Worm (Caenorhabditis elegans) whole organism, early embryonic: ENCODE measurements around the gene Y73F8A.36.

Experiments used
- aly-1 ChIP-seq: sonication (generic microtip); optimal IDR thresholded peaks from 2 replicates; lab custom pipeline; 2016; ENCODE audit warnings: missing genetic modification characterization, missing compliant biosample characterization
- ama-1 ChIP-seq: fragments of 150-350 bp; optimal IDR thresholded peaks from 2 replicates; lab custom pipeline; 2014
- ceh-13 ChIP-seq: fragments of 200-800 bp; sonication (Bioruptor generic); optimal IDR thresholded peaks from 2 replicates; lab custom pipeline; 2018; ENCODE audit warnings: mild to moderate bottlenecking, missing genetic modification characterization, missing compliant biosample characterization
- ceh-36 ChIP-seq: sonication (generic microtip); optimal IDR thresholded peaks from 2 replicates; lab custom pipeline; 2016; ENCODE audit warnings: missing genetic modification characterization, inconsistent platforms, missing compliant biosample characterization
- ets-7 ChIP-seq: sonication (generic microtip); optimal IDR thresholded peaks from 2 replicates; lab custom pipeline; 2016; ENCODE audit warnings: missing genotype, missing genetic modification characterization, missing compliant biosample characterization
- flt-1 ChIP-seq: fragments of 200-800 bp; sonication (Bioruptor generic); IDR thresholded peaks from 2 replicates; pipeline ENCODE4 v1.3.6; 2022; ENCODE audit warnings: missing genetic modification characterization, missing compliant biosample characterization
- hmbx-1 ChIP-seq: sonication (generic microtip); optimal IDR thresholded peaks from 2 replicates; lab custom pipeline; 2016; ENCODE audit warnings: mild to moderate bottlenecking, missing genetic modification characterization, missing compliant biosample characterization
- hnd-1 ChIP-seq: sonication (generic microtip); optimal IDR thresholded peaks from 2 replicates; lab custom pipeline; 2016; ENCODE audit warnings: missing genetic modification characterization, missing compliant biosample characterization
- sea-1 ChIP-seq: fragments of 200-800 bp; sonication (Bioruptor generic); conservative IDR thresholded peaks from 2 replicates; pipeline ENCODE4 v1.3.6; 2022; ENCODE audit warnings: missing genetic modification characterization, missing compliant biosample characterization
- tbx-37 ChIP-seq: fragments of 200-800 bp; sonication (Bioruptor generic); conservative IDR thresholded peaks from 2 replicates; pipeline ENCODE4 v1.3.6; 2022; ENCODE audit warnings: missing genetic modification reagents, missing genetic modification characterization, missing compliant biosample characterization
- tra-4 ChIP-seq: sonication (generic microtip); optimal IDR thresholded peaks from 2 replicates; lab custom pipeline; 2017; ENCODE audit warnings: missing genetic modification characterization, missing compliant biosample characterization

- no peak for TF ChIP-seq ama-1 (lab: Kevin White, UChicago)
- TF ChIP-seq tbx-37 (GFP tag; lab: Robert Waterston, UW): no peak
- no peak for TF ChIP-seq aly-1 (tag; lab: Kevin White, UChicago)
- no peak for TF ChIP-seq hmbx-1 (tag; lab: Kevin White, UChicago)
- TF ChIP-seq flt-1 (GFP tag; lab: Robert Waterston, UW): no peak
- no peak for TF ChIP-seq ceh-36 (tag; lab: Kevin White, UChicago)
- TF ChIP-seq ets-7 (tag; lab: Kevin White, UChicago): no peak
- TF ChIP-seq hnd-1: no peak
- no peak for TF ChIP-seq tra-4
- no peak for TF ChIP-seq ceh-13
- no peak for TF ChIP-seq sea-1
Measured at ce11 chrIV:15245655-15246054, at the start of gene Y73F8A.36.
